Worm (Caenorhabditis elegans) whole organism, mixed stage, embryonic: Measurements from ENCODE around the gene jmjd-2.

Experiments
- mab-5 ChIP-seq: fragments of 150-350 bp; optimal IDR thresholded peaks from 2 replicates; lab custom pipeline; 2014; ENCODE audit warnings: missing biosample characterization, missing genetic modification characterization
- snpc-4 ChIP-seq: fragments of 150-350 bp; optimal IDR thresholded peaks from 2 replicates; lab custom pipeline; 2014; ENCODE audit warnings: missing biosample characterization, missing genetic modification characterization
- ztf-11 ChIP-seq: fragments of 150-350 bp; optimal IDR thresholded peaks from 2 replicates; lab custom pipeline; 2014; ENCODE audit warnings: missing biosample characterization, missing genetic modification characterization

ce11 chrII:14234375-14235102 is 8.9 kb downstream of the jmjd-2 start:
- no peak for TF ChIP-seq snpc-4 (tag; lab: Kevin White, UChicago)
- TF ChIP-seq mab-5 (tag; lab: Kevin White, UChicago) = no peak
- TF ChIP-seq ztf-11 (tag; lab: Kevin White, UChicago) = no peak
